Fruit fly (Drosophila melanogaster) whole organism, prepupa: Measurements from ENCODE around the gene CG32988.

ENCODE experiments used
- CG3032 ChIP-seq: fragments of 200-800 bp; optimal IDR thresholded peaks from 2 replicates; lab custom pipeline; 2019; ENCODE audit warnings: missing biosample characterization, mild to moderate bottlenecking, missing genetic modification characterization, moderate library complexity
- CG6792 ChIP-seq: fragments of 200-800 bp; sonication (Bioruptor generic); optimal IDR thresholded peaks from 3 replicates; lab custom pipeline; 2016; ENCODE audit warnings: missing biosample characterization, missing genetic modification characterization
- svp ChIP-seq: fragments of 200-800 bp; sonication (Bioruptor generic); peaks from one replicate; lab custom pipeline; 2016; ENCODE audit warnings: missing biosample characterization, missing genetic modification characterization

- TF ChIP-seq svp (no peak), CG3032 (tag; lab: Kevin White, UChicago) (no peak), CG6792 (no peak)
These were observed 26.5 kb downstream of the CG32988 start, which contains the start of gene CG42713 for dm6 chr2L:8891140-8891539.
